Worm (Caenorhabditis elegans): ENCODE measurements around the gene arl-1.

- TF ChIP-seq scrt-1 (GFP tag; IDR thresholded peaks at IDR 0.05): no peak
- TF ChIP-seq ama-1 (optimal IDR thresholded peaks at IDR 0.05): no peak
- no peak for TF ChIP-seq F13C5.2 (tag; optimal IDR thresholded peaks at IDR 0.05)
- no peak for TF ChIP-seq hmbx-1 (tag; optimal IDR thresholded peaks at IDR 0.05)
- no peak for TF ChIP-seq pes-1 (GFP tag; IDR thresholded peaks at IDR 0.05)
- no peak for TF ChIP-seq hmg-4 (GFP tag; optimal IDR thresholded peaks at IDR 0.05)
Measured at ce11 chrII:8532015-8532414, 49.8 kb upstream of the arl-1 start.

Data from whole organism, early embryonic.